Worm (Caenorhabditis elegans): ENCODE measurements around the gene dmsr-3.

Gene dmsr-3

DNA sequence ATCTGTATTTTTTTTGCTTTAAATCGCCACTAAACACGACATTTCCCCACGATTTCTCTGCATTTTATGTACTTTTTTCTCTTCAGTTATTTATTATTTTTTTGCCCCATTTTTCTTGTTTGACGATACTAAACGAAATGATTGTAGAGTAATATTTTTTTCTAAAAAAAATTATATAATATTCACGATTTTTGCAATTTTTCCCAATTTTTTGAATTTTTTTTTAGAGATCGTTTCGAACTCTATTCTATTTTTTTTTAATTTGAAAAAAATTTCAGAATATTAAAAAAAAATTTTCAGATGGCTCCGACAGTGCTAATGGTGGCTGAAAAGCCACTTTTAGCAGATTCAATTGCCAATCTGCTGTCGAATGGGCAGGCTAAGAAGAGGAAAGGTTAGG lies 33.5 kb upstream of the dmsr-3 start, which contains the start of gene Y48C3A.14:
Y48C3A.14 (plus strand) TSS at position 301 of the 400 bp plus-strand sequence.
- TF ChIP-seq nhr-77 (tag; optimal IDR thresholded peaks at IDR 0.05) (no peak), nhr-85 (tag) (no peak), lin-39 (tag; optimal IDR thresholded peaks at IDR 0.05) (no peak), lin-15B (tag; optimal IDR thresholded peaks at IDR 0.05) (no peak), snu-23 (GFP tag; optimal IDR thresholded peaks at IDR 0.05) (no peak), alr-1 (tag; optimal IDR thresholded peaks at IDR 0.05; ENCODE audit: borderline replicate concordance) (no peak), sox-4 (tag; optimal IDR thresholded peaks at IDR 0.05) (no peak), nhr-71 (tag; optimal IDR thresholded peaks at IDR 0.05) (no peak), ama-1 (optimal IDR thresholded peaks at IDR 0.05) (no peak), snpc-4 (tag; optimal IDR thresholded peaks at IDR 0.05) (no peak), mdl-1 (tag; optimal IDR thresholded peaks at IDR 0.05) (no peak), nhr-28 (tag; optimal IDR thresholded peaks at IDR 0.05) (no peak), mab-9 (GFP tag; IDR thresholded peaks at IDR 0.05) (no peak), zag-1 (tag; optimal IDR thresholded peaks at IDR 0.05) (no peak), ceh-88 (GFP tag; IDR thresholded peaks at IDR 0.05) (no peak), F16B12.6 (tag; optimal IDR thresholded peaks at IDR 0.05) (no peak), mep-1 (tag; optimal IDR thresholded peaks at IDR 0.05) (no peak), fkh-8 (tag; optimal IDR thresholded peaks at IDR 0.05) (no peak), unc-62 (GFP tag; optimal IDR thresholded peaks at IDR 0.05) (no peak)

DNA sequence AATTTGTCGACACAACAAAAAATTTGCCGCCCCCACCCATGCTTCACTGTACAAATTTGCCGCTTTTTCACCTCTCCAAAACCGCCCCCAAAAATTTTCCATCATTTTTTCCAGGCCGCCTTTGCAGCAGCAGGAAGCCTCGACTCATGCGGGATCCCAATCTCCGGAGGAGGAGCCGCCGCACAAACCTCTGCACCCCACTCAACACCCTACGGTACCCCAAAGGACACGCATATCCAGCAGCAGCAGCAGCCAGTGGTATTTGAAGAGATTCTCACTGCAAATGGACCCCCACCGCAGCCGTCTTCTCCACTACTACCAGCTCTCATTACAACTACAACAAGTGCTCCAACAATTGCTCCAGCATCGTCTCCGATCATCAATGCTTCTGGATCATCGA lies 27.1 kb upstream of the dmsr-3 start:
- TF ChIP-seq mab-9 (GFP tag; IDR thresholded peaks at IDR 0.05) = no peak
- TF ChIP-seq lin-35 (GFP tag; optimal IDR thresholded peaks at IDR 0.05) = no peak
- no peak for TF ChIP-seq aha-1 (tag; optimal IDR thresholded peaks at IDR 0.05)
- TF ChIP-seq mef-2 (tag; optimal IDR thresholded peaks at IDR 0.05) = no peak
- no peak for TF ChIP-seq lin-15B (tag; optimal IDR thresholded peaks at IDR 0.05)
- no peak for TF ChIP-seq nhr-71 (tag; optimal IDR thresholded peaks at IDR 0.05)
- no peak for TF ChIP-seq ceh-82 (tag; optimal IDR thresholded peaks at IDR 0.05)
- no peak for TF ChIP-seq fos-1 (tag; optimal IDR thresholded peaks at IDR 0.05)
- no peak for TF ChIP-seq ceh-8 (GFP tag; optimal IDR thresholded peaks at IDR 0.05)
- no peak for TF ChIP-seq grh-1 (GFP tag; IDR thresholded peaks at IDR 0.05)
- no peak for TF ChIP-seq nhr-28 (tag; optimal IDR thresholded peaks at IDR 0.05)
- no peak for TF ChIP-seq lin-39 (tag; optimal IDR thresholded peaks at IDR 0.05)
- TF ChIP-seq elt-2 (tag; optimal IDR thresholded peaks at IDR 0.05) = no peak
- TF ChIP-seq ztf-4 (tag; optimal IDR thresholded peaks at IDR 0.05) = no peak
- TF ChIP-seq rnt-1 (tag; optimal IDR thresholded peaks at IDR 0.05) = no peak
- no peak for TF ChIP-seq sup-37 (GFP tag; optimal IDR thresholded peaks at IDR 0.05)

DNA sequence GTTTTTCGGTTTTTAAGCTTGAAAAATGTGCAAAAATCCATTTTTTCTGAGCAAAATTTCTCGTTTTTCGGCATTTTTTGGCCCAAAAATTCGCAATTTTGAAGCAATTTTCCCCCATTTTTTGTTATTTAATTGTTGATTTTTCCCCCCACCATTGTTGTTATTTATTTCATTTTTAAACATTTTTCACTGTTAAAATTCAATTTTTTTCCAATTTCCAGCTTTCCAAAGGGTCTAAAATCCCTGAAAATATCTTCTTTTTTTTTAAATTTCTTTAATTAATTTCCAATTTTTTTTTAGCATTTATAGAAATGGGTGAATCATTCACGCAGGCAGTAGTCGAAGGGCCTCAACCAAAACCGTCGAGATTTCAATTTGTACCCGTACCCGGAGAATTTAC lies 20.1 kb upstream of the dmsr-3 start, which contains the start of gene Y48C3A.12:
Y48C3A.12 (plus strand) TSS at position 301 of the 400 bp plus-strand sequence.
- TF ChIP-seq tlp-1 (tag; optimal IDR thresholded peaks at IDR 0.05) (no peak), zip-4 (GFP tag; optimal IDR thresholded peaks at IDR 0.05) (no peak), ztf-4 (tag; optimal IDR thresholded peaks at IDR 0.05) (no peak), egl-13 (tag; optimal IDR thresholded peaks at IDR 0.05) (no peak), pag-3 (tag; optimal IDR thresholded peaks at IDR 0.05; ENCODE audit: borderline replicate concordance, insufficient read depth) (no peak), mef-2 (tag; optimal IDR thresholded peaks at IDR 0.05) (no peak), pax-3 (tag; optimal IDR thresholded peaks at IDR 0.05) (no peak), lir-3 (tag; optimal IDR thresholded peaks at IDR 0.05; ENCODE audit: poor library complexity) (no peak), jun-1 (tag; optimal IDR thresholded peaks at IDR 0.05) (no peak), hlh-17 (GFP tag; optimal IDR thresholded peaks at IDR 0.05; ENCODE audit: borderline replicate concordance) (no peak), ceh-8 (GFP tag; optimal IDR thresholded peaks at IDR 0.05) (no peak), nhr-71 (tag; optimal IDR thresholded peaks at IDR 0.05) (no peak), vab-15 (tag; optimal IDR thresholded peaks at IDR 0.05) (no peak), dsc-1 (tag; optimal IDR thresholded peaks at IDR 0.05) (no peak), unc-30 (tag; optimal IDR thresholded peaks at IDR 0.05) (no peak)
